Fruit fly (Drosophila melanogaster) S2 (cell line): ENCODE data around the gene Pino.

Experiments
- CG8478 ChIP-seq: fragments of >200 bp; optimal IDR thresholded peaks from 2 replicates; lab custom pipeline; 2018
- CTCF ChIP-seq, 2 experiments: fragments of >200 bp; optimal IDR thresholded peaks; 2 replicates each; lab custom pipeline; 2018

- no peak for TF ChIP-seq CG8478
- TF ChIP-seq CTCF (optimal IDR thresholded peaks at IDR 0.05; lab: Kevin White, UChicago): no peak
Measured at dm6 chr2L:1136993-1137392, 8.2 kb upstream of the Pino start.
